Worm (Caenorhabditis elegans) whole organism, L1 larva: Measurements from ENCODE around the gene W02D7.11.

Experiments used
- ama-1 ChIP-seq: fragments of 150-350 bp; optimal IDR thresholded peaks from 2 replicates; lab custom pipeline; 2014
- blmp-1 ChIP-seq: fragments of 150-350 bp; optimal IDR thresholded peaks from 2 replicates; lab custom pipeline; 2014; ENCODE audit warnings: missing biosample characterization, missing genetic modification characterization
- ceh-63 ChIP-seq: fragments of 200-800 bp; sonication (Bioruptor generic); optimal IDR thresholded peaks from 2 replicates; lab custom pipeline; 2018; ENCODE audit warnings: mild to moderate bottlenecking, missing genetic modification characterization, missing compliant biosample characterization
- ceh-82 ChIP-seq, 3 experiments: fragments of 150-350 bp in 1 of 3; sonication (generic microtip) in 2 of 3; optimal IDR thresholded peaks; 2 replicates each; lab custom pipeline; 2014 to 2017; ENCODE audit warnings: missing biosample characterization in 3 of 3, missing genetic modification characterization in 3 of 3
- egl-13 ChIP-seq: sonication (generic microtip); optimal IDR thresholded peaks from 2 replicates; lab custom pipeline; 2016; ENCODE audit warnings: missing genotype, missing genetic modification reagents, missing genetic modification characterization, missing compliant biosample characterization
- egl-27 ChIP-seq, 2 experiments: fragments of 150-350 bp in 1 of 2; sonication (generic microtip); optimal IDR thresholded peaks; 3 replicates each; lab custom pipeline; 2017 to 2018; ENCODE audit warnings: missing biosample characterization in 2 of 2, missing genetic modification characterization in 2 of 2, missing genetic modification reagents in 2 of 2
- jun-1 ChIP-seq: fragments of 150-350 bp; optimal IDR thresholded peaks from 2 replicates; lab custom pipeline; 2014; ENCODE audit warnings: missing biosample characterization, missing genetic modification reagents, missing genetic modification characterization
- lin-15B ChIP-seq: fragments of 150-350 bp; sonication (generic microtip); optimal IDR thresholded peaks from 3 replicates; lab custom pipeline; 2014; ENCODE audit warnings: missing biosample characterization, missing genetic modification characterization
- lin-35 ChIP-seq, 2 experiments: fragments of 150-350 bp; optimal IDR thresholded peaks; 2 replicates each; lab custom pipeline; 2014; ENCODE audit warnings: missing biosample characterization in 2 of 2, missing genetic modification characterization in 2 of 2, missing genetic modification reagents in 2 of 2
- lsy-2 ChIP-seq, 2 experiments: fragments of 150-350 bp; optimal IDR thresholded peaks; 2 replicates each; lab custom pipeline; 2014; ENCODE audit warnings: missing biosample characterization in 2 of 2, missing genetic modification characterization in 2 of 2
- nhr-76 ChIP-seq: sonication (generic microtip); optimal IDR thresholded peaks from 2 replicates; lab custom pipeline; 2017; ENCODE audit warnings: missing biosample characterization, missing genetic modification characterization
- unc-62 ChIP-seq: fragments of 150-350 bp; optimal IDR thresholded peaks from 2 replicates; lab custom pipeline; 2014; ENCODE audit warnings: missing biosample characterization, missing genetic modification reagents, missing genetic modification characterization

DNA sequence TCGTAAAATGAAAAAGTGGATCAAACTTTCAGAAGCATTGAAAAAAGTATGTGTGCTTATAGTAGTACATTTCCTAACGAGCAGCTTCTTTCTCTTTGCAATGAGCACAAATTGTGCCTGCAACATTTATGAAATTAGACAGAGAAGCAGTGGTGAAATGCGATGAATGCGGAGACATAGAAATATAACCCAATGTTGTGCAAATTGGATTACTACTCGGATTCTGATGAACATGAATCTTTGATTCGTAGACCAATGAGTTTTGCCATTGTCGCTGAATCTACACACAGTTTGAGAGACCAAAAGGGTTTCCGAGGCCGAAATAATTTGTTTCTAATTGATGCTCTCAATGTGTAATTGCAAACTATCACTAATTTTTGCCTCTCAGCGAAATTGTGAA lies 50.4 kb downstream of the W02D7.11 start:
- TF ChIP-seq unc-62 (GFP tag; lab: Kevin White, UChicago) (no peak), lsy-2 (tag; optimal IDR thresholded peaks at IDR 0.05; lab: Kevin White, UChicago) (no peak), lin-15B (tag; lab: Kevin White, UChicago) (no peak), ama-1 (lab: Kevin White, UChicago) (no peak), blmp-1 (tag; lab: Kevin White, UChicago) (no peak), egl-27 (tag; optimal IDR thresholded peaks at IDR 0.05; lab: Kevin White, UChicago) (no peak), lin-35 (GFP tag; optimal IDR thresholded peaks at IDR 0.05; lab: Kevin White, UChicago) (no peak), ceh-82 (tag; optimal IDR thresholded peaks at IDR 0.05; lab: Kevin White, UChicago) (no peak), jun-1 (tag; lab: Kevin White, UChicago) (no peak), egl-13 (tag; lab: Kevin White, UChicago) (no peak), ceh-63 (GFP tag; lab: Kevin White, UChicago) (no peak), nhr-76 (tag; lab: Kevin White, UChicago) (no peak)
